Worm (Caenorhabditis elegans) whole organism, L1 larva: Measurements from ENCODE around the gene F26F4.9.

Source experiments
- C04F5.9 ChIP-seq: sonication (generic microtip); optimal IDR thresholded peaks from 2 replicates; lab custom pipeline; 2016; ENCODE audit warnings: missing genetic modification characterization, missing compliant biosample characterization
- C34B4.2 ChIP-seq: sonication (generic microtip); optimal IDR thresholded peaks from 2 replicates; lab custom pipeline; 2017; ENCODE audit warnings: mild to moderate bottlenecking, missing genetic modification characterization, missing compliant biosample characterization
- F16B12.6 ChIP-seq: fragments of 150-350 bp; optimal IDR thresholded peaks from 2 replicates; lab custom pipeline; 2014; ENCODE audit warnings: missing biosample characterization, missing genetic modification characterization
- aha-1 ChIP-seq: fragments of 150-350 bp; optimal IDR thresholded peaks from 2 replicates; lab custom pipeline; 2014; ENCODE audit warnings: missing biosample characterization, missing genetic modification characterization
- ama-1 ChIP-seq: fragments of 150-350 bp; optimal IDR thresholded peaks from 2 replicates; lab custom pipeline; 2014
- ceh-8 ChIP-seq: fragments of 200-800 bp; sonication (Bioruptor generic); optimal IDR thresholded peaks from 2 replicates; lab custom pipeline; 2018; ENCODE audit warnings: mild to moderate bottlenecking, missing genetic modification characterization, moderate library complexity, missing compliant biosample characterization
- ceh-82 ChIP-seq, 3 experiments: fragments of 150-350 bp in 1 of 3; sonication (generic microtip) in 2 of 3; optimal IDR thresholded peaks; 2 replicates each; lab custom pipeline; 2014 to 2017; ENCODE audit warnings: missing biosample characterization in 3 of 3, missing genetic modification characterization in 3 of 3
- dpl-1 ChIP-seq, 3 experiments: fragments of 150-350 bp in 2 of 3; sonication (generic microtip) in 1 of 3; optimal IDR thresholded peaks; 2 replicates each; lab custom pipeline; 2014 to 2017; ENCODE audit warnings: missing biosample characterization in 3 of 3, missing genetic modification characterization in 3 of 3, missing genetic modification reagents in 3 of 3
- dsc-1 ChIP-seq: sonication (generic microtip); optimal IDR thresholded peaks from 2 replicates; lab custom pipeline; 2016; ENCODE audit warnings: mild to moderate bottlenecking, missing genetic modification characterization, missing compliant biosample characterization
- efl-1 ChIP-seq, 4 experiments: fragments of 150-350 bp; optimal IDR thresholded peaks in 3 of 4; peaks in 1 of 4; 1 replicate in 1 of 4; 2 replicates in 3 of 4; lab custom pipeline; 2014; ENCODE audit warnings: missing biosample characterization in 2 of 4, missing genetic modification characterization in 2 of 4, missing genetic modification reagents in 2 of 4
- efl-3 ChIP-seq: fragments of 200-800 bp; sonication (Bioruptor generic); optimal IDR thresholded peaks from 2 replicates; lab custom pipeline; 2018; ENCODE audit warnings: mild to moderate bottlenecking, missing genetic modification characterization, missing compliant biosample characterization
- egl-13 ChIP-seq: sonication (generic microtip); optimal IDR thresholded peaks from 2 replicates; lab custom pipeline; 2016; ENCODE audit warnings: missing genotype, missing genetic modification reagents, missing genetic modification characterization, missing compliant biosample characterization
- egl-27 ChIP-seq, 2 experiments: fragments of 150-350 bp in 1 of 2; sonication (generic microtip); optimal IDR thresholded peaks; 3 replicates each; lab custom pipeline; 2017 to 2018; ENCODE audit warnings: missing biosample characterization in 2 of 2, missing genetic modification characterization in 2 of 2, missing genetic modification reagents in 2 of 2
- elt-2 ChIP-seq: sonication (generic microtip); optimal IDR thresholded peaks from 2 replicates; lab custom pipeline; 2016; ENCODE audit warnings: missing genetic modification characterization, mild to moderate bottlenecking, inconsistent platforms, missing compliant biosample characterization, missing genetic modification reagents
- elt-3 ChIP-seq, 6 experiments: fragments of 150-350 bp in 1 of 6; sonication (generic microtip); optimal IDR thresholded peaks; 2 replicates each; lab custom pipeline; 2017 to 2018; ENCODE audit warnings: missing biosample characterization in 6 of 6, missing genetic modification characterization in 6 of 6, inconsistent platforms in 1 of 6
- ets-5 ChIP-seq: fragments of 200-800 bp; sonication (Bioruptor generic); IDR thresholded peaks from 2 replicates; pipeline ENCODE4 v1.3.6; 2022; ENCODE audit warnings: missing genetic modification characterization, missing compliant biosample characterization
- fkh-10 ChIP-seq: sonication (generic microtip); optimal IDR thresholded peaks from 2 replicates; lab custom pipeline; 2017; ENCODE audit warnings: missing biosample characterization, missing genetic modification reagents, missing genetic modification characterization
- fkh-8 ChIP-seq: sonication (generic microtip); optimal IDR thresholded peaks from 2 replicates; lab custom pipeline; 2016; ENCODE audit warnings: mild to moderate bottlenecking, missing genetic modification characterization, missing compliant biosample characterization
- hlh-17 ChIP-seq: fragments of 200-800 bp; sonication (Bioruptor generic); optimal IDR thresholded peaks from 2 replicates; lab custom pipeline; 2018; ENCODE audit warnings: missing genetic modification characterization, mild to moderate bottlenecking, missing compliant biosample characterization, moderate library complexity, borderline replicate concordance
- irx-1 ChIP-seq: sonication (generic microtip); optimal IDR thresholded peaks from 2 replicates; lab custom pipeline; 2016; ENCODE audit warnings: missing genetic modification characterization, missing compliant biosample characterization
- isw-1 ChIP-seq: fragments of 200-800 bp; sonication (Bioruptor generic); IDR thresholded peaks from 2 replicates; pipeline ENCODE4 v1.3.6; 2022; ENCODE audit warnings: missing genetic modification characterization, missing compliant biosample characterization
- lin-14 ChIP-seq: fragments of 200-800 bp; sonication (Bioruptor generic); optimal IDR thresholded peaks from 2 replicates; lab custom pipeline; 2018; ENCODE audit warnings: mild to moderate bottlenecking, missing genetic modification characterization, moderate library complexity, missing compliant biosample characterization
- lin-35 ChIP-seq, 2 experiments: fragments of 150-350 bp; optimal IDR thresholded peaks; 2 replicates each; lab custom pipeline; 2014; ENCODE audit warnings: missing biosample characterization in 2 of 2, missing genetic modification characterization in 2 of 2, missing genetic modification reagents in 2 of 2
- lin-39 ChIP-seq: fragments of 150-350 bp; optimal IDR thresholded peaks from 2 replicates; lab custom pipeline; 2014; ENCODE audit warnings: missing biosample characterization, missing genetic modification reagents, missing genetic modification characterization
- lsy-2 ChIP-seq, 2 experiments: fragments of 150-350 bp; optimal IDR thresholded peaks; 2 replicates each; lab custom pipeline; 2014; ENCODE audit warnings: missing biosample characterization in 2 of 2, missing genetic modification characterization in 2 of 2
- mab-9 ChIP-seq: fragments of 200-800 bp; sonication (Bioruptor generic); IDR thresholded peaks from 2 replicates; pipeline ENCODE4 v1.3.6; 2022; ENCODE audit warnings: missing genetic modification reagents, missing genetic modification characterization, missing compliant biosample characterization
- mdl-1 ChIP-seq, 2 experiments: fragments of 150-350 bp; optimal IDR thresholded peaks; 2 replicates each; lab custom pipeline; 2014 to 2017; ENCODE audit warnings: missing biosample characterization in 2 of 2, missing genetic modification characterization in 2 of 2, inconsistent platforms in 1 of 2
- mef-2 ChIP-seq: fragments of 150-350 bp; optimal IDR thresholded peaks from 2 replicates; lab custom pipeline; 2014; ENCODE audit warnings: missing biosample characterization, missing genetic modification characterization
- mep-1 ChIP-seq: fragments of 150-350 bp; optimal IDR thresholded peaks from 2 replicates; lab custom pipeline; 2014; ENCODE audit warnings: missing biosample characterization, missing genetic modification characterization
- nhr-11 ChIP-seq: fragments of 150-350 bp; optimal IDR thresholded peaks from 2 replicates; lab custom pipeline; 2014; ENCODE audit warnings: missing biosample characterization, missing genetic modification characterization
- nhr-19 ChIP-seq: fragments of 200-800 bp; sonication (Bioruptor generic); conservative IDR thresholded peaks from 2 replicates; pipeline ENCODE4 v1.3.6; 2022; ENCODE audit warnings: missing genetic modification characterization, missing compliant biosample characterization
- nhr-237 ChIP-seq: fragments of 150-350 bp; optimal IDR thresholded peaks from 2 replicates; lab custom pipeline; 2014; ENCODE audit warnings: missing biosample characterization, missing genetic modification characterization
- nhr-47 ChIP-seq: sonication (generic microtip); optimal IDR thresholded peaks from 2 replicates; lab custom pipeline; 2016; ENCODE audit warnings: mild to moderate bottlenecking, missing genetic modification characterization, moderate library complexity, missing compliant biosample characterization
- nhr-76 ChIP-seq: sonication (generic microtip); optimal IDR thresholded peaks from 2 replicates; lab custom pipeline; 2017; ENCODE audit warnings: missing biosample characterization, missing genetic modification characterization
- nhr-77 ChIP-seq: fragments of 150-350 bp; optimal IDR thresholded peaks from 2 replicates; lab custom pipeline; 2014; ENCODE audit warnings: missing biosample characterization, missing genetic modification characterization
- nhr-85 ChIP-seq: sonication (generic microtip); peaks from one replicate; lab custom pipeline; 2016; ENCODE audit warnings: missing genetic modification characterization, inconsistent platforms, missing compliant biosample characterization
- pag-3 ChIP-seq: sonication (generic microtip); optimal IDR thresholded peaks from 2 replicates; lab custom pipeline; 2017; ENCODE audit warnings: missing genetic modification characterization, mild to moderate bottlenecking, missing compliant biosample characterization, antibody characterized with exemption, borderline replicate concordance; ENCODE audit not compliant: insufficient read depth
- snu-23 ChIP-seq: sonication (generic microtip); optimal IDR thresholded peaks from 2 replicates; lab custom pipeline; 2016; ENCODE audit warnings: missing genetic modification characterization, missing compliant biosample characterization
- sox-4 ChIP-seq: sonication (generic microtip); optimal IDR thresholded peaks from 2 replicates; lab custom pipeline; 2016; ENCODE audit warnings: missing genetic modification characterization, missing compliant biosample characterization
- sptf-1 ChIP-seq: fragments of 150-350 bp; optimal IDR thresholded peaks from 2 replicates; lab custom pipeline; 2014; ENCODE audit warnings: missing biosample characterization, missing genetic modification characterization
- swsn-7 ChIP-seq: sonication (generic microtip); optimal IDR thresholded peaks from 2 replicates; lab custom pipeline; 2016; ENCODE audit warnings: missing genetic modification characterization, missing compliant biosample characterization
- unc-130 ChIP-seq: fragments of 150-350 bp; optimal IDR thresholded peaks from 2 replicates; lab custom pipeline; 2017; ENCODE audit warnings: missing biosample characterization, missing genetic modification characterization, inconsistent platforms
- unc-86 ChIP-seq: sonication (generic microtip); optimal IDR thresholded peaks from 2 replicates; lab custom pipeline; 2016; ENCODE audit warnings: missing genetic modification characterization, missing compliant biosample characterization
- unc-98 ChIP-seq: fragments of 200-800 bp; sonication (Bioruptor generic); IDR thresholded peaks from 2 replicates; pipeline ENCODE4 v1.3.6; 2022; ENCODE audit warnings: missing genetic modification characterization, missing compliant biosample characterization
- ztf-11 ChIP-seq, 2 experiments: sonication (generic microtip); optimal IDR thresholded peaks; 2 replicates each; lab custom pipeline; 2016 to 2017; ENCODE audit warnings: missing genetic modification characterization in 2 of 2, missing biosample characterization in 1 of 2, missing compliant biosample characterization in 1 of 2

The F26F4.9 gene

DNA sequence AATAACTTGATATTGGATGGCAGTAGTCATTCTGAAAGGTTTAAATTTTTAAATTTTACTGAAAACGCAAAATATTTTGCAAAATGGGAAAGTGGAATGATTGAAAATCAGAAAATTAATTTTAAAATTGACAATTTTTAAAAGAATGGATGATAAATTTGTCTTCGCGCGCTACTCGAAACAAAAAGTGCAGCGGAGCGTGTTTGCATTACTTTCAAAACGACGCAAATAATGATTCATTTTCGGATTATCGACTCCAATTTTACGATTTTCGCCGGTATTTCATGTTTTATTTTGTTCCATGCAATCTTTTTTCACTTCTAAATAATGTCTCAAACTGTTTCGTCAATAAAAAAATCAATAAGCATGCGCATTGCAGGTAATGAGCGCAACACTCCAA lies 34.0 kb downstream of the F26F4.9 start, which contains the start of the genes tost-1 and arx-6 (continued):
- TF ChIP-seq F16B12.6 (tag; lab: Kevin White, UChicago) (peak; percentile 4), lin-39 (no peak), ama-1 (lab: Kevin White, UChicago) (no peak), lsy-2 (tag; optimal IDR thresholded peaks at IDR 0.05; lab: Kevin White, UChicago) (peak; percentile 42 to 73), C34B4.2 (no peak), aha-1 (tag; lab: Kevin White, UChicago) (no peak), ets-5 (no peak), snu-23 (GFP tag; lab: Kevin White, UChicago) (peak; percentile 62), mep-1 (tag; lab: Kevin White, UChicago) (peak; percentile 39), ztf-11 (tag; optimal IDR thresholded peaks at IDR 0.05; lab: Kevin White, UChicago) (no peak), unc-98 (GFP tag; lab: Robert Waterston, UW) (no peak), ceh-8 (GFP tag; lab: Kevin White, UChicago) (no peak), efl-1 (optimal IDR thresholded peaks at IDR 0.05; lab: Kevin White, UChicago) (peak; percentile 90 to 96), efl-1 (GFP tag; optimal IDR thresholded peaks at IDR 0.05 in 1 of 2; lab: Kevin White, UChicago) (peak; percentile 90 to 99), C04F5.9 (tag; lab: Kevin White, UChicago) (peak; percentile 5), irx-1 (tag; lab: Kevin White, UChicago) (no peak), nhr-76 (tag; lab: Kevin White, UChicago) (no peak), nhr-19 (GFP tag; lab: Robert Waterston, UW) (peak; percentile 20; the same call in 1 of the 2 replicates), dsc-1 (tag; lab: Kevin White, UChicago) (no peak), mef-2 (tag; lab: Kevin White, UChicago) (no peak), mdl-1 (tag; optimal IDR thresholded peaks at IDR 0.05; lab: Kevin White, UChicago) (no peak), mab-9 (GFP tag; lab: Robert Waterston, UW) (no peak), efl-3 (GFP tag; lab: Kevin White, UChicago) (no peak), elt-2 (tag; lab: Kevin White, UChicago) (no peak), nhr-85 (tag; lab: Kevin White, UChicago) (no peak), nhr-237 (tag; lab: Kevin White, UChicago) (no peak), nhr-11 (tag; lab: Kevin White, UChicago) (no peak), egl-27 (tag; optimal IDR thresholded peaks at IDR 0.05; lab: Kevin White, UChicago) (no peak), sptf-1 (tag; lab: Kevin White, UChicago) (no peak), sox-4 (no peak), unc-130 (tag; lab: Kevin White, UChicago) (no peak), dpl-1 (GFP tag; optimal IDR thresholded peaks at IDR 0.05; lab: Kevin White, UChicago) (peak; percentile 84 to 92 (median 89))

DNA sequence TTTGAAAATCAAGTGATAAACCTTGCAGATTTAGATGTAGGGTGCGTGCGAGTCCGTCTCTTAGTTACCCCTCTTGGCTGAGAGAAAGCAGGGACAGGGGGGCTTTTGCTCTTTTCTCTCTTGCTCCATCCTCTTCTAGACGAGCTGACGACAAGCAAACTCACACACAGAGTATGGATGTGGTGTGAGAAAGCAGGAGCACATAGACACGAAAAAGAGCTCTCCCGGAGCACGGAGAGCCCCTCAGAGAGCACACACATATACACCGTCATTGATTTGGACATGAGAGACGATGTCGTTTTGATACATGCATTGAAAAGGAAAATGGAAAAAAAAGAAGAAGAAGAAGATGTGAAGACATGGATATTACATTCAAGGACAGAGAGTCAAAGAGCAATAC lies 36.7 kb downstream of the F26F4.9 start:
- TF ChIP-seq nhr-19 (GFP tag; lab: Robert Waterston, UW) (no peak), dsc-1 (tag; lab: Kevin White, UChicago) (peak; percentile 56), fkh-10 (GFP tag; lab: Kevin White, UChicago) (peak; percentile 42), hlh-17 (no peak), nhr-77 (tag; lab: Kevin White, UChicago) (no peak), lin-14 (GFP tag; lab: Kevin White, UChicago) (peak; percentile 61), ceh-82 (tag; optimal IDR thresholded peaks at IDR 0.05; lab: Kevin White, UChicago) (peak in 2 of 3 experiments; percentile 3 to 6), pag-3 (tag; lab: Kevin White, UChicago) (no peak), irx-1 (tag; lab: Kevin White, UChicago) (no peak), efl-1 (optimal IDR thresholded peaks at IDR 0.05; lab: Kevin White, UChicago) (peak; percentile 2 to 34), efl-1 (GFP tag; optimal IDR thresholded peaks at IDR 0.05 in 1 of 2; lab: Kevin White, UChicago) (peak in 1 of 2 experiments; percentile 62), unc-86 (tag; lab: Kevin White, UChicago) (peak; percentile 50), elt-3 (tag; optimal IDR thresholded peaks at IDR 0.05; lab: Kevin White, UChicago) (no peak), swsn-7 (tag; lab: Kevin White, UChicago) (peak; percentile 2), lin-35 (GFP tag; optimal IDR thresholded peaks at IDR 0.05; lab: Kevin White, UChicago) (peak in 1 of 2 experiments; percentile 20), nhr-47 (tag; lab: Kevin White, UChicago) (peak; percentile 3), mep-1 (tag; lab: Kevin White, UChicago) (peak; percentile 38), egl-13 (tag; lab: Kevin White, UChicago) (peak; percentile 47), isw-1 (GFP tag; lab: Robert Waterston, UW) (no peak), dpl-1 (GFP tag; optimal IDR thresholded peaks at IDR 0.05; lab: Kevin White, UChicago) (peak in 1 of 3 experiments; percentile 40), fkh-8 (tag; lab: Kevin White, UChicago) (peak; percentile 77), lsy-2 (tag; optimal IDR thresholded peaks at IDR 0.05; lab: Kevin White, UChicago) (peak in 1 of 2 experiments; percentile 7)
